Fruit fly (Drosophila melanogaster): Measurements from ENCODE around the gene CG14304.

CG14304 gene

DNA sequence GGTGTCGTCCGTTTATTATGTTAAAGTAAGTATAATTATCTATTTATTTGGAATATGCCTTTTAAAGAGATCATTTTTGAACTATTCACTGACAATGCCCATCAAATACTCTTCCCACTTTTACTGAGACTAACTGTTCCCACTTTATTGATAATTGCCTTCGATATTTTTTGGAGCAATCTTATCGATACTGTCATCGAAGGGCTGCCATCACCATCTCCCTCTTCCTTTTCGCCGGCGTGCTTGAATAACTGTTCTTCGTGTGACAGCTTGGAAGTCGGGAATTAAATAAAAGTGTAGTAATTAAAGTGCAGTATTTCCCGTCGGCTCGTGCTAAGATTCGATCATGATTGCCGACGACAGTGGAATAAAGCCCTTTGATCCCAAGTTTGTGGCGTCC lies 30.4 kb downstream of the CG14304 start, which contains the start of gene qin:
TSS of gene qin (plus strand) at position 274 of the 400 bp plus-strand sequence.
- TF ChIP-seq ovo (GFP tag; optimal IDR thresholded peaks at IDR 0.05) (peak; percentile 18), tj (GFP tag; optimal IDR thresholded peaks at IDR 0.05) (no peak), CG1620 (GFP tag; optimal IDR thresholded peaks at IDR 0.05) (no peak), CG7101 (tag; optimal IDR thresholded peaks at IDR 0.05) (no peak), bab1 (GFP tag; optimal IDR thresholded peaks at IDR 0.05) (no peak), Crg-1 (GFP tag; optimal IDR thresholded peaks at IDR 0.05) (no peak), kay (GFP tag; ENCODE audit: borderline replicate concordance) (no peak), toe (GFP tag; optimal IDR thresholded peaks at IDR 0.05) (no peak), pad (GFP tag; optimal IDR thresholded peaks at IDR 0.05) (peak; percentile 3), CG7045 (GFP tag; optimal IDR thresholded peaks at IDR 0.05) (no peak), Clk (GFP tag; optimal IDR thresholded peaks at IDR 0.05) (no peak), Mnt (GFP tag; optimal IDR thresholded peaks at IDR 0.05) (no peak), Hr96 (GFP tag; optimal IDR thresholded peaks at IDR 0.05) (no peak), CG5204 (GFP tag; optimal IDR thresholded peaks at IDR 0.05) (no peak)

DNA sequence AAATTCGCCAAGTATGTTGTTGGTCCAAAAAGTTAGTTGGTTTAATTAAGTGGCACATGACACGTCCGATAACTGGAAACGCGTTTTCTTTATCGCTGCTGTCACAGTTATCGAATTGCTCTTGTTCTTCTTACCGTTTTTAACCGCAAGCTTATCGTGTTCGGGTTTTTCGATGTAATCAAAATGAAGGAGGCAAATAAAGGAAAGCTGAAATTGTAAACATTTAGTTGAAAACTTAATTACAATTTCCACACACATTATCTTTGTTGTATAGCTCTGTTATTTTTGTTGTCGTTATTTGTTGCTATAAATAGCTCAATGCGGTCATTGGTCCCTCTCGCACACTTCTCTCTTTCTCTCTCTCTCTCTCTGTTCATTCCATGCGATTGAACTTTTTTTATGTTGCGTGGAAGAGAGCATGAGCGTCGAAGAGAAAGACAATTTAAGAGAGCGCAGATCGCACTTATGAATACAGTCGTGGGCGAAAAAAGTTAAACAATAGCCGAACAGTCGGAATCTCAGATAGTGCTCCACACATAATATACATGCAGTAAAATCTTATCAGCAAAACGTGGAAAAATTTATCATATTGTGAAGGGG lies 35.8 kb downstream of the CG14304 start:
- TF ChIP-seq cnc (optimal IDR thresholded peaks at IDR 0.05) = no peak
- peak; percentile 25 for TF ChIP-seq CG11617 (GFP tag; optimal IDR thresholded peaks at IDR 0.05)
- TF ChIP-seq CG5204 (GFP tag; optimal IDR thresholded peaks at IDR 0.05) = no peak
- peak; percentile 28 for TF ChIP-seq bab1 (GFP tag; optimal IDR thresholded peaks at IDR 0.05)
- no peak for TF ChIP-seq Hr96 (GFP tag; optimal IDR thresholded peaks at IDR 0.05)
- no peak for TF ChIP-seq pad (GFP tag; optimal IDR thresholded peaks at IDR 0.05)
- no peak for TF ChIP-seq toe (GFP tag; optimal IDR thresholded peaks at IDR 0.05)
- TF ChIP-seq tj (GFP tag; optimal IDR thresholded peaks at IDR 0.05) = no peak
- no peak for TF ChIP-seq cic (GFP tag; optimal IDR thresholded peaks at IDR 0.05)
- TF ChIP-seq CG14711 (tag; optimal IDR thresholded peaks at IDR 0.05) = no peak
- TF ChIP-seq CG7101 (tag; optimal IDR thresholded peaks at IDR 0.05) = peak; percentile 31
- no peak for TF ChIP-seq CG1620 (GFP tag; optimal IDR thresholded peaks at IDR 0.05)
- peak; percentile 2 for TF ChIP-seq CG7045 (GFP tag; optimal IDR thresholded peaks at IDR 0.05)
- no peak for TF ChIP-seq ovo (GFP tag; optimal IDR thresholded peaks at IDR 0.05)
- TF ChIP-seq Mnt (GFP tag; optimal IDR thresholded peaks at IDR 0.05) = peak; percentile 47
- TF ChIP-seq CG12768 (GFP tag; optimal IDR thresholded peaks at IDR 0.05) = no peak
- peak; percentile 35 for TF ChIP-seq CG33017 (tag; optimal IDR thresholded peaks at IDR 0.05)
- TF ChIP-seq Crg-1 (GFP tag; optimal IDR thresholded peaks at IDR 0.05) = no peak
- no peak for TF ChIP-seq Clk (GFP tag; optimal IDR thresholded peaks at IDR 0.05)
- peak; percentile 79 for TF ChIP-seq kay (GFP tag; ENCODE audit: borderline replicate concordance)

DNA sequence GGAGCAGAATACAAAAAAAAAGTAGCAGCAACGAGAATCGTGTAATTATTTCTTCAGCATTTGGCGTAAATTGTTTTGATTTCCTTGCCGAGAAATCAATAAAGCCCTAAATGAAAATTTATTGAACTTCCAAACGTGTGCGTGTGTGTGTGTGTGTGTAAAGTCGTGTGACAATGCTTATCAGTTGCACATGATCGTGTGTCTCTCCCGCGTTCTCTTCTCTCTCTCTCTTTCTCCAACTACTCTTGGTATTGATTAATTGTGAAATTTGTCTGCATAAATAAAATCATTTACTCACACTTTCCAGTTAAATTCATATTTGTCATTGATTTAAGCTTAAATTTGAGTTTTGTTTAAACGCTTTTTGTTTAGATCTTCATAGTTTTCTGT lies 36.6 kb downstream of the CG14304 start:
- no peak for TF ChIP-seq cnc (optimal IDR thresholded peaks at IDR 0.05)
- no peak for TF ChIP-seq CG33017 (tag; optimal IDR thresholded peaks at IDR 0.05)
- no peak for TF ChIP-seq CG14711 (tag; optimal IDR thresholded peaks at IDR 0.05)
- TF ChIP-seq kay (GFP tag; ENCODE audit: borderline replicate concordance) = no peak
- no peak for TF ChIP-seq toe (GFP tag; optimal IDR thresholded peaks at IDR 0.05)
- TF ChIP-seq CG1620 (GFP tag; optimal IDR thresholded peaks at IDR 0.05) = no peak

DNA sequence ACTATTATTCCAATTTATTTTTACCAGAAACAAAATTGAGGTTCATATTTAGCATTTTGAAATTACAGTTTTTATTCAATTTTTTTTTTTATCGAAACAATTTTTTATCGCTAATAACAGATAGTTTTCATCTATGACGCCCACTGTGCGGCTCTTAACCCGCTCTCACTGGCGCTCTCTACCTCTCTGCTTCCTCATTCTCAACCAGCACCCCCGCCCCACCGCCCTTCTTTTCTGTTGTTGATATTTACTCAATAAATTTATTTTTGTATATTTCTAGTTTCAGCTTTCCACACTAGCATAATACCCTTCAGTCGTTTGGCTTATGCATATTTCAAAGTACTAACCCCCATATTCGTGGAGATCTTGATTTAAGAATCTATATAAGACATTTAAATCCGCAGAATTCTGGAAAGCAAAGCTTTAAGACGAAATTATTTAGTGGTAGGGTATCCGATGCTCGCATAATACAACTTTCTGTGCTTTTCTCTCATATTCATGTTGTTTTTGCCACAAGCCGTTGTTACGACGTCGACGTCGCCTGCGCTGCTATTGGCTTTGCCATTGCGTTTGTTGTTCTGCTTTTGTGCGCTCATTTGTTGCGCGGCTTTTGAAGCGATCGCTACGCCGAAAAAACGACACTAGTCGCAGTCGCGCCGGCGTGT lies 37.1 kb downstream of the CG14304 start:
- TF ChIP-seq bab1 (GFP tag; optimal IDR thresholded peaks at IDR 0.05) (peak; percentile 88), ovo (GFP tag; optimal IDR thresholded peaks at IDR 0.05) (peak; percentile 95), Mnt (GFP tag; optimal IDR thresholded peaks at IDR 0.05) (peak; percentile 87), cnc (optimal IDR thresholded peaks at IDR 0.05) (no peak), toe (GFP tag; optimal IDR thresholded peaks at IDR 0.05) (peak; percentile 83), Clk (GFP tag; optimal IDR thresholded peaks at IDR 0.05) (peak; percentile 82), Hr96 (GFP tag; optimal IDR thresholded peaks at IDR 0.05) (peak; percentile 48), pad (GFP tag; optimal IDR thresholded peaks at IDR 0.05) (peak; percentile 83), CG14711 (tag; optimal IDR thresholded peaks at IDR 0.05) (peak; percentile 82), tj (GFP tag; optimal IDR thresholded peaks at IDR 0.05) (peak; percentile 64), CG1620 (GFP tag; optimal IDR thresholded peaks at IDR 0.05) (peak; percentile 82), CG7101 (tag; optimal IDR thresholded peaks at IDR 0.05) (peak; percentile 89), CG12768 (GFP tag; optimal IDR thresholded peaks at IDR 0.05) (peak; percentile 94), Crg-1 (GFP tag; optimal IDR thresholded peaks at IDR 0.05) (peak; percentile 94), CG5204 (GFP tag; optimal IDR thresholded peaks at IDR 0.05) (peak; percentile 89), kay (GFP tag; ENCODE audit: borderline replicate concordance) (peak; percentile 92), cic (GFP tag; optimal IDR thresholded peaks at IDR 0.05) (peak; percentile 84), CG11617 (GFP tag; optimal IDR thresholded peaks at IDR 0.05) (peak; percentile 93), CG33017 (tag; optimal IDR thresholded peaks at IDR 0.05) (peak; percentile 91), CG7045 (GFP tag; optimal IDR thresholded peaks at IDR 0.05) (peak; percentile 87)

DNA sequence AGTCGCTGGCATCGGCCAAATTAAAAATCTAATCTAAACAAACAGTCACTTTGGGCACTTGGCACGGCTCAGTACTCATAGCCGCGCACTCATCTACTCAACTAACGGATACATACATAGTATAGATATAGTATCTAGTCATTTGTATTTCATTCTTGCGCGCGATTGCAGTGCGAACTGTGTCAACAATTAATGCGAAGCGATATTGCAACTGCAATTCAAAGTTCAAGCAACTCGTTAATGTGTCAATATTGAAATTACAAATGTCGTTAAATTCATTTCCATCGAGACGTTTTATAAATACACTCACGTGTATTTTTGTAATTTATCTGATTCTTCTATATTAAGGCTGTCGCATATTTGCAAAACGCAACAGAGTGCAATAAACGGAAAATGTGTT lies 38.9 kb downstream of the CG14304 start:
- TF ChIP-seq CG12768 (GFP tag; optimal IDR thresholded peaks at IDR 0.05) (peak; percentile 64), Hr96 (GFP tag; optimal IDR thresholded peaks at IDR 0.05) (peak; percentile 23), CG7045 (GFP tag; optimal IDR thresholded peaks at IDR 0.05) (peak; percentile 22), CG33017 (tag; optimal IDR thresholded peaks at IDR 0.05) (peak; percentile 7), CG7101 (tag; optimal IDR thresholded peaks at IDR 0.05) (peak; percentile 66), CG11617 (GFP tag; optimal IDR thresholded peaks at IDR 0.05) (peak; percentile 34), cnc (optimal IDR thresholded peaks at IDR 0.05) (no peak), CG1620 (GFP tag; optimal IDR thresholded peaks at IDR 0.05) (no peak), ovo (GFP tag; optimal IDR thresholded peaks at IDR 0.05) (peak; percentile 12), bab1 (GFP tag; optimal IDR thresholded peaks at IDR 0.05) (no peak), tj (GFP tag; optimal IDR thresholded peaks at IDR 0.05) (no peak), kay (GFP tag; ENCODE audit: borderline replicate concordance) (peak; percentile 74), toe (GFP tag; optimal IDR thresholded peaks at IDR 0.05) (peak; percentile 21), CG5204 (GFP tag; optimal IDR thresholded peaks at IDR 0.05) (peak; percentile 30), CG14711 (tag; optimal IDR thresholded peaks at IDR 0.05) (peak; percentile 30), Mnt (GFP tag; optimal IDR thresholded peaks at IDR 0.05) (peak; percentile 19), cic (GFP tag; optimal IDR thresholded peaks at IDR 0.05) (peak; percentile 81), Clk (GFP tag; optimal IDR thresholded peaks at IDR 0.05) (peak; percentile 37), Crg-1 (GFP tag; optimal IDR thresholded peaks at IDR 0.05) (peak; percentile 33), pad (GFP tag; optimal IDR thresholded peaks at IDR 0.05) (peak; percentile 1)
